Fruit fly (Drosophila melanogaster) whole organism, pupa: ENCODE results near the gene CG3625.

Experiments used
- CG10348 ChIP-seq: fragments of 200-800 bp; sonication (Bioruptor generic); IDR thresholded peaks from 2 replicates; pipeline ENCODE4 v1.3.6; 2022; ENCODE audit warnings: missing biosample characterization, missing genetic modification characterization
- CG12605 ChIP-seq: fragments of 200-800 bp; sonication (Bioruptor generic); IDR thresholded peaks from 2 replicates; pipeline ENCODE4 v1.3.6; 2022; ENCODE audit warnings: missing biosample characterization, missing genetic modification characterization
- CG13204 ChIP-seq: fragments of 200-800 bp; sonication (Bioruptor generic); optimal IDR thresholded peaks from 2 replicates; lab custom pipeline; 2018; ENCODE audit warnings: missing biosample characterization, mild to moderate bottlenecking, missing genetic modification characterization, moderate library complexity
- CG14655 ChIP-seq: fragments of 200-800 bp; sonication (Bioruptor generic); optimal IDR thresholded peaks from 3 replicates; lab custom pipeline; 2017; ENCODE audit warnings: mild to moderate bottlenecking, missing biosample characterization, missing genetic modification reagents, missing genetic modification characterization
- CG15710 ChIP-seq: fragments of 200-800 bp; sonication (Bioruptor generic); optimal IDR thresholded peaks from 2 replicates; lab custom pipeline; 2018; ENCODE audit warnings: missing biosample characterization, mild to moderate bottlenecking, missing genetic modification characterization, moderate library complexity
- CG17806 ChIP-seq: fragments of 200-800 bp; sonication (Bioruptor generic); optimal IDR thresholded peaks from 2 replicates; lab custom pipeline; 2018; ENCODE audit warnings: missing biosample characterization, mild to moderate bottlenecking, missing genetic modification characterization, moderate library complexity
- CG34367 ChIP-seq: fragments of 200-800 bp; sonication (Bioruptor generic); optimal IDR thresholded peaks from 2 replicates; lab custom pipeline; 2018; ENCODE audit warnings: missing biosample characterization, mild to moderate bottlenecking, missing genetic modification characterization
- CG8301 ChIP-seq: fragments of 200-800 bp; sonication (Bioruptor generic); optimal IDR thresholded peaks from 2 replicates; lab custom pipeline; 2018; ENCODE audit warnings: missing biosample characterization, mild to moderate bottlenecking, missing genetic modification characterization
- CG9948 ChIP-seq: fragments of 200-800 bp; sonication (Bioruptor generic); optimal IDR thresholded peaks from 2 replicates; lab custom pipeline; 2018; ENCODE audit warnings: missing biosample characterization, mild to moderate bottlenecking, missing genetic modification characterization, moderate library complexity
- EcR ChIP-seq: fragments of 200-800 bp; sonication (Bioruptor generic); optimal IDR thresholded peaks from 3 replicates; lab custom pipeline; 2019; ENCODE audit warnings: missing biosample characterization, missing genetic modification characterization, mild to moderate bottlenecking, moderate library complexity, missing genetic modification reagents
- Ets98B ChIP-seq: fragments of 200-800 bp; sonication (Bioruptor generic); IDR thresholded peaks from 2 replicates; pipeline ENCODE4 v1.3.6; 2022; ENCODE audit warnings: missing biosample characterization, missing genetic modification characterization
- fd96Ca ChIP-seq: fragments of 200-800 bp; sonication (Bioruptor generic); IDR thresholded peaks from 3 replicates; pipeline ENCODE4 v1.3.6; 2022; ENCODE audit warnings: missing biosample characterization, missing genetic modification characterization
- gl ChIP-seq: fragments of 200-800 bp; sonication (Bioruptor generic); optimal IDR thresholded peaks from 2 replicates; lab custom pipeline; 2018; ENCODE audit warnings: missing biosample characterization, mild to moderate bottlenecking, missing genetic modification characterization
- rn ChIP-seq: fragments of 200-800 bp; sonication (Bioruptor generic); IDR thresholded peaks from 2 replicates; pipeline ENCODE4 v1.3.6; 2022; ENCODE audit warnings: missing biosample characterization, missing genetic modification characterization

- TF ChIP-seq CG8301 (tag; lab: Kevin White, UChicago): no peak
- TF ChIP-seq CG10348: no peak
- TF ChIP-seq EcR (GFP tag; lab: Kevin White, UChicago): no peak
- no peak for TF ChIP-seq gl (tag; lab: Kevin White, UChicago)
- TF ChIP-seq CG14655 (GFP tag; lab: Kevin White, UChicago): no peak
- TF ChIP-seq CG34367: no peak
- TF ChIP-seq CG17806 (tag; lab: Kevin White, UChicago): no peak
- TF ChIP-seq CG15710: no peak
- TF ChIP-seq rn (GFP tag; lab: Robert Waterston, UW): no peak
- no peak for TF ChIP-seq Ets98B (GFP tag; lab: Robert Waterston, UW)
- TF ChIP-seq CG12605: no peak
- TF ChIP-seq CG13204: no peak
- no peak for TF ChIP-seq CG9948 (tag; lab: Kevin White, UChicago)
- TF ChIP-seq fd96Ca (GFP tag; lab: Robert Waterston, UW): no peak
These were observed 13.6 kb upstream of the CG3625 start for dm6 chr2L:305198-305597.
